Worm (Caenorhabditis elegans) whole organism, early embryonic: ENCODE measurements around the gene T10D4.14.

ENCODE experiments used
- ama-1 ChIP-seq: fragments of 150-350 bp; optimal IDR thresholded peaks from 2 replicates; lab custom pipeline; 2014
- ceh-36 ChIP-seq: sonication (generic microtip); optimal IDR thresholded peaks from 2 replicates; lab custom pipeline; 2016; ENCODE audit warnings: missing genetic modification characterization, inconsistent platforms, missing compliant biosample characterization
- flt-1 ChIP-seq: fragments of 200-800 bp; sonication (Bioruptor generic); IDR thresholded peaks from 2 replicates; pipeline ENCODE4 v1.3.6; 2022; ENCODE audit warnings: missing genetic modification characterization, missing compliant biosample characterization
- pes-1 ChIP-seq: fragments of 200-800 bp; sonication (Bioruptor generic); IDR thresholded peaks from 2 replicates; pipeline ENCODE4 v1.3.6; 2022; ENCODE audit warnings: missing genetic modification reagents, missing genetic modification characterization, missing compliant biosample characterization
- scrt-1 ChIP-seq: fragments of 200-800 bp; sonication (Bioruptor generic); IDR thresholded peaks from 2 replicates; pipeline ENCODE4 v1.3.6; 2022; ENCODE audit warnings: missing genetic modification characterization, missing compliant biosample characterization

DNA sequence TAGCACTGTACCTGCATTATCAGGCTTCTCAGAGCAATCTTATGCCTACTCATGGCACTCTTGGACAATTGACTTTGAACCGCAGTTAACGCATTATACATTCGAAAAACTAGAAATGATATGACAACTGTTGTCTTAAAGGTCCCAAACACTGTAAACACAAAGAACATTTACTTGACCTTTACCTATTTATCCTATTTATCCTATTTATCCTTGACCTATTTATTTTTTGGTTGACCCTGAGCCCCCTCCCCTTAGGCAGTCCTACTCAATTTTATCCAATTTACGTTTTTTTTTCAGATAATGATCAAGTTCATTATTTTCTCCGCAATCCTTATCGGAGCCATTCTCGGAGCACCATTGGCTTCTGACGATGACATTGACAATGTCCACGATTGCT lies at the start of gene T10D4.14, which contains the start of gene T10D4.19:
- no peak for TF ChIP-seq ceh-36 (tag; lab: Kevin White, UChicago)
- TF ChIP-seq pes-1 (GFP tag; lab: Robert Waterston, UW) = no peak
- TF ChIP-seq ama-1 (lab: Kevin White, UChicago) = no peak
- TF ChIP-seq flt-1 = no peak
- TF ChIP-seq scrt-1 (GFP tag; lab: Robert Waterston, UW) = no peak
